Worm (Caenorhabditis elegans) whole organism, young adult: ENCODE data around the gene R12B2.6.

Experiments
- B0019.2 ChIP-seq: fragments of 200-800 bp; sonication (Bioruptor generic); conservative IDR thresholded peaks from 2 replicates; pipeline ENCODE4 v1.3.6; 2022; ENCODE audit warnings: missing genetic modification reagents, missing genetic modification characterization, missing compliant biosample characterization
- B0336.3 ChIP-seq: fragments of 200-800 bp; sonication (Bioruptor generic); IDR thresholded peaks from 2 replicates; pipeline ENCODE4 v1.3.6; 2022; ENCODE audit warnings: missing genetic modification characterization, missing compliant biosample characterization
- C06A6.2 ChIP-seq: fragments of 200-800 bp; sonication (Bioruptor generic); conservative IDR thresholded peaks from 2 replicates; pipeline ENCODE4 v1.3.6; 2022; ENCODE audit warnings: missing genetic modification characterization, missing compliant biosample characterization
- D2030.7 ChIP-seq: fragments of 200-800 bp; sonication (Bioruptor generic); IDR thresholded peaks from 2 replicates; pipeline ENCODE4 v1.3.6; 2022; ENCODE audit warnings: missing genetic modification reagents, missing genetic modification characterization, missing compliant biosample characterization
- F22D6.2 ChIP-seq: sonication (generic microtip); optimal IDR thresholded peaks from 2 replicates; lab custom pipeline; 2016; ENCODE audit warnings: mild to moderate bottlenecking, missing genetic modification characterization, missing compliant biosample characterization
- F23B12.7 ChIP-seq: sonication (generic microtip); optimal IDR thresholded peaks from 2 replicates; lab custom pipeline; 2017; ENCODE audit warnings: missing genetic modification characterization, mild to moderate bottlenecking, missing compliant biosample characterization, antibody characterized with exemption, moderate library complexity; ENCODE audit not compliant: insufficient read depth
- F33H1.4 ChIP-seq: fragments of 200-800 bp; sonication (Bioruptor generic); IDR thresholded peaks from 2 replicates; pipeline ENCODE4 v1.3.6; 2022; ENCODE audit warnings: missing genetic modification reagents, missing genetic modification characterization, missing compliant biosample characterization
- F49E8.2 ChIP-seq: sonication (generic microtip); optimal IDR thresholded peaks from 3 replicates; lab custom pipeline; 2017; ENCODE audit warnings: missing genetic modification characterization, mild to moderate bottlenecking, missing compliant biosample characterization, antibody characterized with exemption, moderate library complexity; ENCODE audit not compliant: insufficient read depth
- F55B11.4 ChIP-seq: sonication (generic microtip); optimal IDR thresholded peaks from 2 replicates; lab custom pipeline; 2016; ENCODE audit warnings: missing compliant biosample characterization, missing genetic modification characterization, borderline replicate concordance; ENCODE audit not compliant: insufficient read depth
- Y67H2A.10 ChIP-seq: fragments of 200-800 bp; sonication (Bioruptor generic); conservative IDR thresholded peaks from 2 replicates; pipeline ENCODE4 v1.3.6; 2022; ENCODE audit warnings: missing genetic modification reagents, missing genetic modification characterization, missing compliant biosample characterization
- ZK185.1 ChIP-seq: sonication (generic microtip); optimal IDR thresholded peaks from 2 replicates; lab custom pipeline; 2016; ENCODE audit warnings: mild to moderate bottlenecking, missing genetic modification characterization, missing compliant biosample characterization; ENCODE audit not compliant: poor library complexity, severe bottlenecking
- aptf-2 ChIP-seq: fragments of 200-800 bp; sonication (Bioruptor generic); conservative IDR thresholded peaks from 2 replicates; pipeline ENCODE4 v1.3.6; 2022; ENCODE audit warnings: missing genetic modification reagents, missing genetic modification characterization, missing compliant biosample characterization
- attf-5 ChIP-seq: fragments of 200-800 bp; sonication (Bioruptor generic); optimal IDR thresholded peaks from 2 replicates; lab custom pipeline; 2018; ENCODE audit warnings: mild to moderate bottlenecking, missing genetic modification characterization, missing compliant biosample characterization
- bed-1 ChIP-seq: fragments of 200-800 bp; sonication (Bioruptor generic); IDR thresholded peaks from 2 replicates; pipeline ENCODE4 v1.3.6; 2022; ENCODE audit warnings: missing genetic modification reagents, missing genetic modification characterization, missing compliant biosample characterization
- bed-2 ChIP-seq: fragments of 200-800 bp; sonication (Bioruptor generic); IDR thresholded peaks from 2 replicates; pipeline ENCODE4 v1.3.6; 2022; ENCODE audit warnings: missing genetic modification reagents, missing genetic modification characterization, missing compliant biosample characterization
- ccch-3 ChIP-seq: fragments of 200-800 bp; sonication (Bioruptor generic); optimal IDR thresholded peaks from 2 replicates; lab custom pipeline; 2018; ENCODE audit warnings: mild to moderate bottlenecking, missing genetic modification characterization, missing compliant biosample characterization
- ceh-100 ChIP-seq: fragments of 200-800 bp; sonication (Bioruptor generic); IDR thresholded peaks from 2 replicates; pipeline ENCODE4 v1.3.6; 2022; ENCODE audit warnings: missing genetic modification reagents, missing genetic modification characterization, missing compliant biosample characterization
- chd-7 ChIP-seq: sonication (generic microtip); optimal IDR thresholded peaks from 2 replicates; lab custom pipeline; 2016; ENCODE audit warnings: mild to moderate bottlenecking, missing genetic modification characterization, moderate library complexity, missing compliant biosample characterization
- dox-1 ChIP-seq: fragments of 200-800 bp; sonication (Bioruptor generic); IDR thresholded peaks from 2 replicates; pipeline ENCODE4 v1.3.6; 2022; ENCODE audit warnings: missing genetic modification reagents, missing genetic modification characterization, missing compliant biosample characterization
- efl-1 ChIP-seq: fragments of 150-350 bp; optimal IDR thresholded peaks from 2 replicates; lab custom pipeline; 2014; ENCODE audit warnings: missing biosample characterization, missing genetic modification reagents, missing genetic modification characterization
- egl-18 ChIP-seq: fragments of 200-800 bp; sonication (Bioruptor generic); IDR thresholded peaks from 2 replicates; pipeline ENCODE4 v1.3.6; 2022; ENCODE audit warnings: missing genetic modification reagents, missing genetic modification characterization, missing compliant biosample characterization
- egrh-3 ChIP-seq: fragments of 200-800 bp; sonication (Bioruptor generic); IDR thresholded peaks from 2 replicates; pipeline ENCODE4 v1.3.6; 2022; ENCODE audit warnings: missing genetic modification reagents, missing genetic modification characterization, missing compliant biosample characterization
- ekl-4 ChIP-seq: fragments of 200-800 bp; sonication (Bioruptor generic); IDR thresholded peaks from 2 replicates; pipeline ENCODE4 v1.3.6; 2022; ENCODE audit warnings: missing genetic modification reagents, missing genetic modification characterization, missing compliant biosample characterization
- fkh-3 ChIP-seq: sonication (generic microtip); optimal IDR thresholded peaks from 2 replicates; lab custom pipeline; 2016; ENCODE audit warnings: mild to moderate bottlenecking, missing genetic modification characterization, missing compliant biosample characterization
- gei-17 ChIP-seq: fragments of 200-800 bp; sonication (Bioruptor generic); optimal IDR thresholded peaks from 2 replicates; lab custom pipeline; 2018; ENCODE audit warnings: mild to moderate bottlenecking, missing genetic modification characterization, missing compliant biosample characterization
- him-1 ChIP-seq: sonication (generic microtip); optimal IDR thresholded peaks from 2 replicates; lab custom pipeline; 2016; ENCODE audit warnings: missing genotype, missing genetic modification reagents, missing genetic modification characterization, missing compliant biosample characterization
- hrde-1 ChIP-seq: sonication (generic microtip); optimal IDR thresholded peaks from 2 replicates; lab custom pipeline; 2016; ENCODE audit warnings: missing genetic modification characterization, mild to moderate bottlenecking, missing compliant biosample characterization, moderate library complexity, missing genotype, missing genetic modification reagents, borderline replicate concordance
- lag-1 ChIP-seq: fragments of 200-800 bp; sonication (Bioruptor generic); IDR thresholded peaks from 2 replicates; pipeline ENCODE4 v1.3.6; 2022; ENCODE audit warnings: missing genetic modification reagents, missing genetic modification characterization, missing compliant biosample characterization
- let-607 ChIP-seq, 2 experiments: fragments of 200-800 bp in 1 of 2; sonication (Bioruptor generic) in 1 of 2; sonication (generic microtip) in 1 of 2; optimal IDR thresholded peaks; 2 replicates each; lab custom pipeline; 2016 to 2018; ENCODE audit warnings: mild to moderate bottlenecking in 2 of 2, missing compliant biosample characterization in 2 of 2, missing genetic modification characterization in 2 of 2, moderate library complexity in 2 of 2, missing genotype in 1 of 2
- lin-54 ChIP-seq: fragments of 200-800 bp; sonication (Bioruptor generic); optimal IDR thresholded peaks from 2 replicates; lab custom pipeline; 2018; ENCODE audit warnings: mild to moderate bottlenecking, missing genetic modification characterization, missing compliant biosample characterization
- lir-1 ChIP-seq: fragments of 200-800 bp; sonication (Bioruptor generic); conservative IDR thresholded peaks from 2 replicates; pipeline ENCODE4 v1.3.6; 2022; ENCODE audit warnings: missing genetic modification reagents, missing genetic modification characterization, missing compliant biosample characterization
- madf-6 ChIP-seq: fragments of 200-800 bp; sonication (Bioruptor generic); IDR thresholded peaks from 2 replicates; pipeline ENCODE4 v1.3.6; 2022; ENCODE audit warnings: missing genetic modification reagents, missing genetic modification characterization, missing compliant biosample characterization
- nfya-2 ChIP-seq: fragments of 200-800 bp; sonication (Bioruptor generic); IDR thresholded peaks from 2 replicates; pipeline ENCODE4 v1.3.6; 2022; ENCODE audit warnings: missing genetic modification reagents, missing genetic modification characterization, missing compliant biosample characterization
- nhr-120 ChIP-seq: fragments of 200-800 bp; sonication (Bioruptor generic); IDR thresholded peaks from 2 replicates; pipeline ENCODE4 v1.3.6; 2022; ENCODE audit warnings: missing genetic modification characterization, missing compliant biosample characterization
- nhr-179 ChIP-seq: sonication (generic microtip); optimal IDR thresholded peaks from 2 replicates; lab custom pipeline; 2016; ENCODE audit warnings: mild to moderate bottlenecking, missing genetic modification characterization, missing compliant biosample characterization
- nhr-27 ChIP-seq: fragments of 200-800 bp; sonication (Bioruptor generic); optimal IDR thresholded peaks from 2 replicates; lab custom pipeline; 2018; ENCODE audit warnings: mild to moderate bottlenecking, missing genetic modification characterization, moderate library complexity, missing compliant biosample characterization
- nhr-80 ChIP-seq: sonication (generic microtip); optimal IDR thresholded peaks from 2 replicates; lab custom pipeline; 2016; ENCODE audit warnings: missing genetic modification characterization, missing compliant biosample characterization
- nhr-90 ChIP-seq: sonication (generic microtip); optimal IDR thresholded peaks from 2 replicates; lab custom pipeline; 2016; ENCODE audit warnings: missing genotype, mild to moderate bottlenecking, missing genetic modification characterization, missing compliant biosample characterization
- rec-8 ChIP-seq, 2 experiments: sonication (generic microtip); optimal IDR thresholded peaks; 2 replicates each; lab custom pipeline; 2016; ENCODE audit warnings: mild to moderate bottlenecking in 2 of 2, missing genetic modification characterization in 2 of 2, missing genetic modification reagents in 2 of 2, missing genotype in 2 of 2, missing biosample characterization in 1 of 2, missing compliant biosample characterization in 1 of 2, moderate library complexity in 1 of 2
- repo-1 ChIP-seq: sonication (generic microtip); optimal IDR thresholded peaks from 2 replicates; lab custom pipeline; 2017; ENCODE audit warnings: mild to moderate bottlenecking, missing genetic modification characterization, missing compliant biosample characterization
- rpc-1 ChIP-seq, 2 experiments: fragments of 150-350 bp in 1 of 2; sonication (generic microtip) in 1 of 2; optimal IDR thresholded peaks; 2 replicates each; lab custom pipeline; 2014 to 2018; ENCODE audit warnings: missing biosample characterization in 1 of 2, missing genetic modification characterization in 1 of 2, missing genetic modification reagents in 1 of 2, missing genotype in 1 of 2
- sdz-38 ChIP-seq: sonication (generic microtip); optimal IDR thresholded peaks from 2 replicates; lab custom pipeline; 2016; ENCODE audit warnings: missing genotype, missing genetic modification characterization, missing compliant biosample characterization
- snpc-3.4 ChIP-seq: sonication (generic microtip); optimal IDR thresholded peaks from 2 replicates; lab custom pipeline; 2017; ENCODE audit warnings: missing genetic modification characterization, mild to moderate bottlenecking, missing compliant biosample characterization, antibody characterized with exemption, moderate library complexity, missing genotype, missing genetic modification reagents
- tbp1 ChIP-seq: fragments of 200-800 bp; sonication (Bioruptor generic); optimal IDR thresholded peaks from 2 replicates; lab custom pipeline; 2018; ENCODE audit warnings: mild to moderate bottlenecking, missing genetic modification characterization, missing compliant biosample characterization
- tbx-9 ChIP-seq: sonication (generic microtip); optimal IDR thresholded peaks from 2 replicates; lab custom pipeline; 2016; ENCODE audit warnings: borderline replicate concordance, missing genetic modification characterization, inconsistent platforms, missing compliant biosample characterization
- unc-130 ChIP-seq: sonication (generic microtip); optimal IDR thresholded peaks from 2 replicates; lab custom pipeline; 2016; ENCODE audit warnings: missing genetic modification reagents, missing genetic modification characterization, missing compliant biosample characterization
- zfh-2 ChIP-seq: fragments of 200-800 bp; sonication (Bioruptor generic); conservative IDR thresholded peaks from 2 replicates; pipeline ENCODE4 v1.3.6; 2022; ENCODE audit warnings: missing genetic modification reagents, missing genetic modification characterization, missing compliant biosample characterization

Gene R12B2.6

ce11 chrIII:5871760-5872159 is 37.8 kb upstream of the R12B2.6 start, which contains the start of the genes F01F1.11 and F01F1.3 (continued):
- no peak for TF ChIP-seq gei-17
- peak; percentile 91 for TF ChIP-seq unc-130
- TF ChIP-seq ZK185.1 (tag; lab: Kevin White, UChicago) = peak; percentile 78
- TF ChIP-seq snpc-3.4 (tag; lab: Kevin White, UChicago) = no peak
- TF ChIP-seq C06A6.2 (GFP tag; lab: Robert Waterston, UW) = no peak
- no peak for TF ChIP-seq chd-7 (tag; lab: Kevin White, UChicago)
- TF ChIP-seq nhr-120 (GFP tag; lab: Robert Waterston, UW) = no peak
- TF ChIP-seq madf-6 = peak; percentile 80
- peak; percentile 42 for TF ChIP-seq F49E8.2 (tag; lab: Kevin White, UChicago)
- TF ChIP-seq D2030.7 (GFP tag; lab: Robert Waterston, UW) = peak; percentile 69
- peak; percentile 54 for TF ChIP-seq ccch-3 (GFP tag; lab: Kevin White, UChicago)
- TF ChIP-seq nhr-90 (tag; lab: Kevin White, UChicago) = no peak
- TF ChIP-seq F55B11.4 (tag; lab: Kevin White, UChicago) = no peak
- no peak for TF ChIP-seq tbx-9 (tag; lab: Kevin White, UChicago)
- TF ChIP-seq F33H1.4 = peak; percentile 63
- no peak for TF ChIP-seq repo-1 (tag; lab: Kevin White, UChicago)
- no peak for TF ChIP-seq egl-18 (GFP tag; lab: Robert Waterston, UW)
- no peak for TF ChIP-seq nhr-80 (tag; lab: Kevin White, UChicago)
- TF ChIP-seq him-1 (tag; lab: Kevin White, UChicago) = peak; percentile 31
- TF ChIP-seq ceh-100 (GFP tag; lab: Robert Waterston, UW) = peak; percentile 36; the same call in 1 of the 2 replicates
- no peak for TF ChIP-seq nhr-179 (tag; lab: Kevin White, UChicago)
- 0 out of 2 replicates have a peak, but pooled peaks have one; percentile 52 for TF ChIP-seq aptf-2 (GFP tag; lab: Robert Waterston, UW)
- no peak for TF ChIP-seq lag-1 (GFP tag; lab: Robert Waterston, UW)
- TF ChIP-seq sdz-38 (tag; lab: Kevin White, UChicago) = no peak
- TF ChIP-seq dox-1 (GFP tag; lab: Robert Waterston, UW) = peak; percentile 64; the same call in 1 of the 2 replicates
- TF ChIP-seq F22D6.2 (tag; lab: Kevin White, UChicago) = peak; percentile 39
- TF ChIP-seq tbp1 = peak; percentile 8
- TF ChIP-seq nfya-2 (GFP tag; lab: Robert Waterston, UW) = no peak
- TF ChIP-seq bed-1 (GFP tag; lab: Robert Waterston, UW) = no peak
- no peak for TF ChIP-seq lir-1 (GFP tag; lab: Robert Waterston, UW)
- no peak for TF ChIP-seq hrde-1 (tag; lab: Kevin White, UChicago)
- 0 out of 2 replicates have a peak, but pooled peaks have one; percentile 15 for TF ChIP-seq B0019.2 (GFP tag; lab: Robert Waterston, UW)
- no peak for TF ChIP-seq zfh-2
- no peak for TF ChIP-seq egrh-3 (GFP tag; lab: Robert Waterston, UW)
- 0 out of 2 replicates have a peak, but pooled peaks have one; percentile 15 for TF ChIP-seq B0336.3 (GFP tag; lab: Robert Waterston, UW)
- no peak for TF ChIP-seq F23B12.7 (tag; lab: Kevin White, UChicago)
- TF ChIP-seq bed-2 (GFP tag; lab: Robert Waterston, UW) = peak; percentile 77; the same call in 1 of the 2 replicates
- TF ChIP-seq lin-54 (GFP tag; lab: Kevin White, UChicago) = peak; percentile 94
- TF ChIP-seq efl-1 = peak; percentile 80
- no peak for TF ChIP-seq Y67H2A.10 (GFP tag; lab: Robert Waterston, UW)
- TF ChIP-seq fkh-3 (tag; lab: Kevin White, UChicago) = no peak
- TF ChIP-seq ekl-4 = peak; percentile 45; the same call in 1 of the 2 replicates
- peak; percentile 5 for TF ChIP-seq attf-5 (GFP tag; lab: Kevin White, UChicago)
- peak; percentile 23 to 31 for TF ChIP-seq rec-8 (tag; optimal IDR thresholded peaks at IDR 0.05; lab: Kevin White, UChicago)
- no peak for TF ChIP-seq rpc-1 (optimal IDR thresholded peaks at IDR 0.05; lab: Kevin White, UChicago)
- TF ChIP-seq rpc-1 (tag; optimal IDR thresholded peaks at IDR 0.05; lab: Kevin White, UChicago) = no peak
- TF ChIP-seq let-607 (tag; optimal IDR thresholded peaks at IDR 0.05; lab: Kevin White, UChicago) = peak in 1 of 2 experiments; percentile 57
- TF ChIP-seq nhr-27 (tag; lab: Kevin White, UChicago) = no peak
